Fruit fly (Drosophila melanogaster) whole organism, embryonic: ENCODE results near the gene Prp39.

Experiments used
- Ada2b ChIP-seq: fragments of 200-800 bp; sonication (Bioruptor generic); IDR thresholded peaks from 2 replicates; pipeline ENCODE4 v1.3.6; 2022; ENCODE audit warnings: missing biosample characterization, missing genetic modification characterization
- CG10147 ChIP-seq: fragments of 200-800 bp; sonication (Bioruptor generic); optimal IDR thresholded peaks from 2 replicates; lab custom pipeline; 2019; ENCODE audit warnings: missing biosample characterization, mild to moderate bottlenecking, missing genetic modification characterization, moderate library complexity
- CG10274 ChIP-seq: fragments of 200-800 bp; sonication (Bioruptor generic); optimal IDR thresholded peaks from 3 replicates; lab custom pipeline; 2017; ENCODE audit warnings: missing biosample characterization, mild to moderate bottlenecking, missing genetic modification characterization
- CG11504 ChIP-seq: fragments of 200-800 bp; sonication (Bioruptor generic); optimal IDR thresholded peaks from 3 replicates; lab custom pipeline; 2019; ENCODE audit warnings: missing biosample characterization, mild to moderate bottlenecking, missing genetic modification characterization, moderate library complexity
- CG12391 ChIP-seq: fragments of 200-800 bp; sonication (Bioruptor generic); optimal IDR thresholded peaks from 3 replicates; lab custom pipeline; 2018; ENCODE audit warnings: missing biosample characterization, mild to moderate bottlenecking, missing genetic modification characterization, moderate library complexity
- CG12659 ChIP-seq: fragments of 200-800 bp; sonication (Bioruptor generic); optimal IDR thresholded peaks from 3 replicates; lab custom pipeline; 2017; ENCODE audit warnings: mild to moderate bottlenecking, missing biosample characterization, missing genetic modification reagents, missing genetic modification characterization
- CG13624 ChIP-seq: fragments of 200-800 bp; sonication (Bioruptor generic); optimal IDR thresholded peaks from 2 replicates; lab custom pipeline; 2016; ENCODE audit warnings: missing biosample characterization, missing genetic modification characterization
- CG14050 ChIP-seq: fragments of 200-800 bp; sonication (Bioruptor generic); IDR thresholded peaks from 3 replicates; pipeline ENCODE4 v1.3.6; 2022; ENCODE audit warnings: missing biosample characterization, missing genetic modification characterization
- CG1529 ChIP-seq: fragments of 200-800 bp; sonication (Bioruptor generic); optimal IDR thresholded peaks from 3 replicates; lab custom pipeline; 2018; ENCODE audit warnings: missing biosample characterization, missing genetic modification characterization
- CG15601 ChIP-seq: fragments of 200-800 bp; sonication (Bioruptor generic); optimal IDR thresholded peaks from 3 replicates; lab custom pipeline; 2019; ENCODE audit warnings: missing biosample characterization, mild to moderate bottlenecking, missing genetic modification characterization, moderate library complexity
- CG17385 ChIP-seq: fragments of 200-800 bp; sonication (Bioruptor generic); optimal IDR thresholded peaks from 3 replicates; lab custom pipeline; 2018; ENCODE audit warnings: missing biosample characterization, mild to moderate bottlenecking, missing genetic modification characterization
- CG18764 ChIP-seq: fragments of 200-800 bp; sonication (Bioruptor generic); optimal IDR thresholded peaks from 3 replicates; lab custom pipeline; 2016; ENCODE audit warnings: missing biosample characterization, missing genetic modification characterization
- CG32767 ChIP-seq: fragments of 200-800 bp; sonication (Bioruptor generic); IDR thresholded peaks from 2 replicates; pipeline ENCODE4 v1.3.6; 2022; ENCODE audit warnings: missing biosample characterization, missing genetic modification characterization
- CG6765 ChIP-seq: fragments of 200-800 bp; sonication (Bioruptor generic); optimal IDR thresholded peaks from 3 replicates; lab custom pipeline; 2017; ENCODE audit warnings: missing biosample characterization, mild to moderate bottlenecking, missing genetic modification characterization
- CG7271 ChIP-seq: fragments of 200-800 bp; sonication (Bioruptor generic); optimal IDR thresholded peaks from 2 replicates; lab custom pipeline; 2018; ENCODE audit warnings: missing biosample characterization, mild to moderate bottlenecking, missing genetic modification characterization, moderate library complexity
- CG9215 ChIP-seq: fragments of 200-800 bp; sonication (Bioruptor generic); IDR thresholded peaks from 2 replicates; pipeline ENCODE4 v1.3.6; 2022; ENCODE audit warnings: missing biosample characterization, missing genetic modification characterization
- CG9437 ChIP-seq: fragments of 200-800 bp; sonication (Bioruptor generic); optimal IDR thresholded peaks from 2 replicates; lab custom pipeline; 2018; ENCODE audit warnings: missing biosample characterization, mild to moderate bottlenecking, missing genetic modification characterization
- CG9727 ChIP-seq: fragments of 200-800 bp; sonication (Bioruptor generic); optimal IDR thresholded peaks from 3 replicates; lab custom pipeline; 2017; ENCODE audit warnings: missing biosample characterization, mild to moderate bottlenecking, missing genetic modification characterization
- CG9876 ChIP-seq: fragments of 200-800 bp; sonication (Bioruptor generic); optimal IDR thresholded peaks from 2 replicates; lab custom pipeline; 2016; ENCODE audit warnings: missing biosample characterization, missing genetic modification characterization
- CrebB ChIP-seq: fragments of 200-800 bp; sonication (Bioruptor generic); optimal IDR thresholded peaks from 3 replicates; lab custom pipeline; 2018; ENCODE audit warnings: missing biosample characterization, mild to moderate bottlenecking, missing genetic modification characterization
- Dfd ChIP-seq, 2 experiments: fragments of >200 bp; optimal IDR thresholded peaks; 2 replicates each; lab custom pipeline; 2017; ENCODE audit warnings: missing biosample characterization in 2 of 2, missing genetic modification characterization in 2 of 2
- Drgx ChIP-seq: fragments of 200-800 bp; sonication (Bioruptor generic); IDR thresholded peaks from 2 replicates; pipeline ENCODE4 v1.3.6; 2022; ENCODE audit warnings: missing biosample characterization, missing genetic modification characterization
- H2.0 ChIP-seq: fragments of 200-800 bp; sonication (Bioruptor generic); IDR thresholded peaks from 2 replicates; pipeline ENCODE4 v1.3.6; 2022; ENCODE audit warnings: missing biosample characterization, missing genetic modification characterization
- HLH54F ChIP-seq: fragments of 200-800 bp; sonication (Bioruptor generic); optimal IDR thresholded peaks from 3 replicates; lab custom pipeline; 2016; ENCODE audit warnings: missing biosample characterization, missing genetic modification characterization
- Kr ChIP-seq: fragments of 200-800 bp; sonication (Bioruptor generic); optimal IDR thresholded peaks from 2 replicates; lab custom pipeline; 2017; ENCODE audit warnings: missing biosample characterization, mild to moderate bottlenecking, missing genetic modification characterization
- Lpt ChIP-seq: fragments of >200 bp; optimal IDR thresholded peaks from 2 replicates; lab custom pipeline; 2018; ENCODE audit warnings: missing biosample characterization, missing genetic modification characterization
- MESR4 ChIP-seq: fragments of 200-800 bp; sonication (Bioruptor generic); optimal IDR thresholded peaks from 2 replicates; lab custom pipeline; 2018; ENCODE audit warnings: missing biosample characterization, mild to moderate bottlenecking, missing genetic modification characterization, moderate library complexity
- Usf ChIP-seq: fragments of 200-800 bp; sonication (Bioruptor generic); optimal IDR thresholded peaks from 2 replicates; lab custom pipeline; 2017; ENCODE audit warnings: missing genotype, missing biosample characterization, missing genetic modification characterization
- aop ChIP-seq: fragments of 200-800 bp; sonication (Bioruptor generic); IDR thresholded peaks from 2 replicates; pipeline ENCODE4 v1.3.6; 2022; ENCODE audit warnings: missing biosample characterization, missing genetic modification characterization
- ara ChIP-seq: fragments of 200-800 bp; sonication (Bioruptor generic); IDR thresholded peaks from 2 replicates; pipeline ENCODE4 v1.3.6; 2022; ENCODE audit warnings: missing biosample characterization, missing genetic modification characterization
- bsh ChIP-seq, 2 experiments: fragments of 200-800 bp; sonication (Bioruptor generic); optimal IDR thresholded peaks; 2 replicates each; lab custom pipeline; 2017 to 2018; ENCODE audit warnings: mild to moderate bottlenecking in 2 of 2, missing biosample characterization in 2 of 2, missing genetic modification characterization in 2 of 2, moderate library complexity in 1 of 2
- cad ChIP-seq: fragments of >200 bp; optimal IDR thresholded peaks from 2 replicates; lab custom pipeline; 2017; ENCODE audit warnings: missing biosample characterization, missing genetic modification characterization
- chinmo ChIP-seq: fragments of 200-800 bp; sonication (Bioruptor generic); IDR thresholded peaks from 4 replicates; pipeline ENCODE4 v1.3.6; 2022; ENCODE audit warnings: missing biosample characterization, missing genetic modification characterization; ENCODE audit not compliant: partially characterized antibody
- dysf ChIP-seq: fragments of 200-800 bp; sonication (Bioruptor generic); IDR thresholded peaks from 3 replicates; pipeline ENCODE4 v1.3.6; 2022; ENCODE audit warnings: missing biosample characterization, missing genetic modification characterization
- esg ChIP-seq: fragments of 200-800 bp; sonication (Bioruptor generic); conservative IDR thresholded peaks from 2 replicates; pipeline ENCODE4 v1.3.6; 2022; ENCODE audit warnings: missing biosample characterization, missing genetic modification characterization
- grn ChIP-seq: fragments of 200-800 bp; sonication (Bioruptor generic); optimal IDR thresholded peaks from 3 replicates; lab custom pipeline; 2017; ENCODE audit warnings: missing biosample characterization, missing genetic modification characterization
- h ChIP-seq: fragments of >200 bp; optimal IDR thresholded peaks from 2 replicates; lab custom pipeline; 2017
- ind ChIP-seq: fragments of 200-800 bp; sonication (Bioruptor generic); optimal IDR thresholded peaks from 3 replicates; lab custom pipeline; 2016; ENCODE audit warnings: missing biosample characterization, missing genetic modification characterization
- jumu ChIP-seq: fragments of 200-800 bp; sonication (Bioruptor generic); optimal IDR thresholded peaks from 3 replicates; lab custom pipeline; 2016; ENCODE audit warnings: missing biosample characterization, missing genetic modification characterization
- ken ChIP-seq: fragments of 200-800 bp; sonication (Bioruptor generic); IDR thresholded peaks from 3 replicates; pipeline ENCODE4 v1.3.6; 2022; ENCODE audit warnings: missing biosample characterization, missing genetic modification characterization
- mirr ChIP-seq: fragments of 200-800 bp; sonication (Bioruptor generic); optimal IDR thresholded peaks from 3 replicates; lab custom pipeline; 2018; ENCODE audit warnings: missing biosample characterization, mild to moderate bottlenecking, missing genetic modification characterization
- mld ChIP-seq: fragments of 200-800 bp; sonication (Bioruptor generic); IDR thresholded peaks from 3 replicates; pipeline ENCODE4 v1.3.6; 2022; ENCODE audit warnings: missing biosample characterization, missing genetic modification characterization; ENCODE audit not compliant: partially characterized antibody
- nerfin-2 ChIP-seq: fragments of 200-800 bp; sonication (Bioruptor generic); IDR thresholded peaks from 2 replicates; pipeline ENCODE4 v1.3.6; 2022; ENCODE audit warnings: missing biosample characterization, missing genetic modification characterization; ENCODE audit not compliant: partially characterized antibody
- onecut ChIP-seq: fragments of 200-800 bp; sonication (Bioruptor generic); IDR thresholded peaks from 2 replicates; pipeline ENCODE4 v1.3.6; 2022; ENCODE audit warnings: missing biosample characterization, missing genetic modification characterization
- ranshi ChIP-seq: fragments of 200-800 bp; sonication (Bioruptor generic); IDR thresholded peaks from 2 replicates; pipeline ENCODE4 v1.3.6; 2022; ENCODE audit warnings: missing biosample characterization, missing genetic modification characterization
- sens-2 ChIP-seq: fragments of 200-800 bp; sonication (Bioruptor generic); IDR thresholded peaks from 2 replicates; pipeline ENCODE4 v1.3.6; 2022; ENCODE audit warnings: missing biosample characterization, missing genetic modification characterization
- tap ChIP-seq: fragments of 200-800 bp; optimal IDR thresholded peaks from 3 replicates; lab custom pipeline; 2019; ENCODE audit warnings: missing biosample characterization, mild to moderate bottlenecking, missing genetic modification characterization, moderate library complexity
- trh ChIP-seq: fragments of 200-800 bp; sonication (Bioruptor generic); optimal IDR thresholded peaks from 2 replicates; lab custom pipeline; 2016; ENCODE audit warnings: missing biosample characterization, missing genetic modification characterization
- tup ChIP-seq: fragments of 200-800 bp; sonication (Bioruptor generic); optimal IDR thresholded peaks from 2 replicates; lab custom pipeline; 2016; ENCODE audit warnings: missing biosample characterization, mild to moderate bottlenecking, missing genetic modification characterization, moderate library complexity
- wor ChIP-seq: fragments of 200-800 bp; sonication (Bioruptor generic); IDR thresholded peaks from 2 replicates; pipeline ENCODE4 v1.3.6; 2022; ENCODE audit warnings: missing biosample characterization, missing genetic modification characterization

Prp39 gene

DNA sequence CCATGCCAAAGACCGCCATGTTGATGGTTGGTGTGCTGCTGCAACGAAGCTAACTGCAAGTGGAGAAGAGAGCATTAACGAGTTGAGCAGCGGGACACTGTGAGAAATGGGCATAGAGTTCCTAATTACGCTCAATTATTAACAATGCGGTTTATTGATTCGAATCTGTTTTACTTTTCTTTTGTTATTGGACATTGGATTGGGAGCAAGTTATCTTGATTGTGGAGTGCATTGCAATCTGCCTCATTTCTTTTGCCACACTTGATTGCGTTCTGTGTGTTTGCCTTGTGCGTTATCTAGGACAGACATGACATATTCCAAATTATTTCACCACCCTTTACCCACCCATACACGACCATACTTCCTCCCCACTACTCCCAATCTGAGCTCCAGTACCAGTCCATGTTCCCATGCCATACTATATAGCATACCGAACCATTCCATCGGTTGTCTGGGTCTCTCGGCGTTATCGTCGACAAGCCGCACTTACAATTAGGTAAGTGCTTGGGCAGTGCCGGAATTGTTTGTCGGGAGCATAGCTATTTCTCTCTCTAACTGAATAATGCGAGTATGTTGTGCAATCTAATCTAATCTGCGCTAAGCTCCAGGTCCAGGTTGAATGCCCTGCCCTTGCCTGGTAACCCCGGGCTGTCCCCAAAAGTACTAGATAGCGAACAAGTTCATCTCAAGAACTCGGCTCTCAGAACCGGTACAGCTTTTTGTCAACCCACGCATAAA lies 45.6 kb downstream of the Prp39 start (continued):
- TF ChIP-seq Usf (GFP tag; lab: Kevin White, UChicago) (no peak), Kr (GFP tag; lab: Kevin White, UChicago) (no peak), CG12659 (GFP tag; lab: Kevin White, UChicago) (peak; percentile 27), Dfd (GFP tag; optimal IDR thresholded peaks at IDR 0.05; lab: Kevin White, UChicago) (no peak), CG7271 (tag; lab: Kevin White, UChicago) (no peak), CG15601 (tag; lab: Kevin White, UChicago) (peak; percentile 23), CG9876 (GFP tag; lab: Kevin White, UChicago) (no peak), nerfin-2 (GFP tag; lab: Robert Waterston, UW) (no peak), mld (GFP tag; lab: Robert Waterston, UW) (no peak), aop (GFP tag; lab: Robert Waterston, UW) (no peak), CG11504 (peak; percentile 58), tap (tag; lab: Kevin White, UChicago) (peak; percentile 34), onecut (GFP tag; lab: Robert Waterston, UW) (0 out of 2 replicates have a peak, but pooled peaks have one; percentile 31), CG9727 (GFP tag; lab: Kevin White, UChicago) (no peak), CG9437 (peak; percentile 7), CrebB (tag; lab: Kevin White, UChicago) (no peak), ara (GFP tag; lab: Robert Waterston, UW) (0 out of 2 replicates have a peak, but pooled peaks have one; percentile 39), tup (GFP tag; lab: Kevin White, UChicago) (no peak), HLH54F (GFP tag; lab: Kevin White, UChicago) (peak; percentile 18), Lpt (GFP tag; lab: Kevin White, UChicago) (no peak), chinmo (GFP tag; lab: Robert Waterston, UW) (no peak), CG10274 (no peak), CG9215 (GFP tag; lab: Robert Waterston, UW) (peak; percentile 24; the same call in 1 of the 2 replicates), CG32767 (GFP tag; lab: Robert Waterston, UW) (no peak), wor (no peak), CG13624 (GFP tag; lab: Kevin White, UChicago) (no peak), H2.0 (GFP tag; lab: Robert Waterston, UW) (peak; percentile 60), Ada2b (0 out of 2 replicates have a peak, but pooled peaks have one; percentile 31), Drgx (GFP tag; lab: Robert Waterston, UW) (peak; percentile 56), ken (GFP tag; lab: Robert Waterston, UW) (peak; percentile 57; the same call in 1 of the 3 replicates), CG6765 (GFP tag; lab: Kevin White, UChicago) (no peak), esg (peak; percentile 33; the same call in 1 of the 2 replicates), cad (GFP tag; lab: Kevin White, UChicago) (no peak), CG18764 (no peak), bsh (GFP tag; optimal IDR thresholded peaks at IDR 0.05; lab: Kevin White, UChicago) (peak; percentile 21 to 78), CG10147 (no peak), dysf (GFP tag; lab: Robert Waterston, UW) (peak; percentile 64), grn (GFP tag; lab: Kevin White, UChicago) (peak; percentile 53), ranshi (no peak), ind (peak; percentile 41), jumu (GFP tag; lab: Kevin White, UChicago) (no peak), MESR4 (GFP tag; lab: Kevin White, UChicago) (no peak), mirr (GFP tag; lab: Kevin White, UChicago) (no peak), CG17385 (peak; percentile 51), sens-2 (GFP tag; lab: Robert Waterston, UW) (peak; percentile 41; the same call in 1 of the 2 replicates), trh (no peak), h (lab: Kevin White, UChicago) (no peak), CG14050 (GFP tag; lab: Robert Waterston, UW) (peak; percentile 15; the same call in 1 of the 3 replicates), CG1529 (GFP tag; lab: Kevin White, UChicago) (peak; percentile 62), CG12391 (tag; lab: Kevin White, UChicago) (peak; percentile 45)
